Fruit fly (Drosophila melanogaster): Measurements from ENCODE around the gene mesh.

Gene mesh

DNA sequence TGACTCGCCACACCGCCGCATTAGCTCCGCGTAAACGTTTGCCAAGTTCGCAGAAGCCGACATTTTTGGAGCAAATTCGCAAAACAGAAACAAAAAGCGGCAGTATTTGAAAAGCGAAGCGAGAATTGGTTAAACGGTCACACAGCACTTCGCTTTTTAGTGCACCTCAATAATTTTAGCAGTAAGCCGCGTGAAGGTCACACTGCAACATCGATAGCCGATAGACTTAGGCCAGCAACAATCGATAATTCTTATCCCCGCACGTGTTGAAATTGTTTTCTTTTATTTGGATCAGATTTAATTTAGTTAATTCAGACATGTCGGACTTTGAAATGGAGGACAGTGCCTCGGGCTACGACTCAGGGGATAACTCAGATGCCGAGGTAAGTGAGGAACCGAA is 17.7 kb upstream of the mesh start, which contains the start of the genes Zwilch and CG1542 (continued):
- TF ChIP-seq CG8359 (GFP tag; optimal IDR thresholded peaks at IDR 0.05; ENCODE audit: borderline replicate concordance) (no peak), gcm (GFP tag; optimal IDR thresholded peaks at IDR 0.05) (no peak), CG33557 (GFP tag; optimal IDR thresholded peaks at IDR 0.05) (no peak), Hsf (GFP tag; optimal IDR thresholded peaks at IDR 0.05) (peak; percentile 14), twi (tag; optimal IDR thresholded peaks at IDR 0.05) (no peak), Mrtf (GFP tag; IDR thresholded peaks at IDR 0.05) (no peak), amos (GFP tag; IDR thresholded peaks at IDR 0.05; ENCODE audit: partially characterized antibody) (peak; percentile 79), sisA (GFP tag; IDR thresholded peaks at IDR 0.05) (no peak), CG13624 (GFP tag; optimal IDR thresholded peaks at IDR 0.05) (no peak), Hr51 (GFP tag; optimal IDR thresholded peaks at IDR 0.05) (no peak), chn (GFP tag; optimal IDR thresholded peaks at IDR 0.05) (no peak), CG10267 (tag; optimal IDR thresholded peaks at IDR 0.05) (no peak), Taf1 (GFP tag; IDR thresholded peaks at IDR 0.05) (no peak), CG34376 (GFP tag; optimal IDR thresholded peaks at IDR 0.05) (no peak), Blimp-1 (GFP tag; optimal IDR thresholded peaks at IDR 0.05) (no peak), CG9817 (tag; optimal IDR thresholded peaks at IDR 0.05) (no peak), sug (tag; optimal IDR thresholded peaks at IDR 0.05) (no peak), lmd (GFP tag; IDR thresholded peaks at IDR 0.05) (no peak), CG34224 (GFP tag; IDR thresholded peaks at IDR 0.05; ENCODE audit: partially characterized antibody) (peak; percentile 74), vvl (GFP tag; IDR thresholded peaks at IDR 0.05) (peak; percentile 57; the same call in 1 of the 2 replicates), Side (GFP tag; optimal IDR thresholded peaks at IDR 0.05) (no peak), CG13123 (GFP tag; optimal IDR thresholded peaks at IDR 0.05) (no peak), CG12769 (tag; optimal IDR thresholded peaks at IDR 0.05) (no peak), kni (GFP tag; optimal IDR thresholded peaks at IDR 0.05) (peak; percentile 25), CG17359 (tag; optimal IDR thresholded peaks at IDR 0.05) (no peak), lab (GFP tag; optimal IDR thresholded peaks at IDR 0.05) (no peak), CG2875 (GFP tag; optimal IDR thresholded peaks at IDR 0.05) (no peak), CG2199 (GFP tag; IDR thresholded peaks at IDR 0.05) (no peak), gt (GFP tag; IDR thresholded peaks at IDR 0.05) (no peak), ac (GFP tag; optimal IDR thresholded peaks at IDR 0.05) (no peak), cg (GFP tag; optimal IDR thresholded peaks at IDR 0.05) (no peak), dysf (GFP tag; IDR thresholded peaks at IDR 0.05) (no peak), grau (tag; optimal IDR thresholded peaks at IDR 0.05) (no peak), Xbp1 (GFP tag; optimal IDR thresholded peaks at IDR 0.05) (no peak), CkIIα-i1 (GFP tag; IDR thresholded peaks at IDR 0.05) (no peak), CG1647 (GFP tag; optimal IDR thresholded peaks at IDR 0.05) (no peak), ci (GFP tag; IDR thresholded peaks at IDR 0.05) (0 out of 3 replicates have a peak, but pooled peaks have one; percentile 58), az2 (GFP tag; optimal IDR thresholded peaks at IDR 0.05) (no peak), CG9932 (GFP tag; IDR thresholded peaks at IDR 0.05) (0 out of 2 replicates have a peak, but pooled peaks have one; percentile 8), CG32767 (GFP tag; IDR thresholded peaks at IDR 0.05) (no peak), wdn (GFP tag; IDR thresholded peaks at IDR 0.05) (no peak), Mes4 (GFP tag; optimal IDR thresholded peaks at IDR 0.05) (no peak), Deaf1 (tag; optimal IDR thresholded peaks at IDR 0.05) (no peak), vnd (GFP tag; IDR thresholded peaks at IDR 0.05; ENCODE audit: partially characterized antibody) (peak; percentile 60; the same call in 2 of the 3 replicates), Ets65A (GFP tag) (no peak), CG31224 (GFP tag; IDR thresholded peaks at IDR 0.05) (no peak), CG33213 (GFP tag; optimal IDR thresholded peaks at IDR 0.05) (no peak), nau (GFP tag; optimal IDR thresholded peaks at IDR 0.05) (no peak), unpg (GFP tag; optimal IDR thresholded peaks at IDR 0.05) (no peak), sqz (GFP tag; optimal IDR thresholded peaks at IDR 0.05) (no peak), CG9727 (GFP tag; optimal IDR thresholded peaks at IDR 0.05) (no peak)
